Fruit fly (Drosophila melanogaster) whole organism, embryonic: Measurements from ENCODE around the gene CG34427.

Experiments used
- B-H1 ChIP-seq: fragments of 200-800 bp; sonication (Bioruptor generic); IDR thresholded peaks from 3 replicates; pipeline ENCODE4 v1.3.6; 2022; ENCODE audit warnings: missing biosample characterization, missing genetic modification characterization
- CG1024 ChIP-seq: fragments of 200-800 bp; sonication (Bioruptor generic); IDR thresholded peaks from 2 replicates; pipeline ENCODE4 v1.3.6; 2022; ENCODE audit warnings: missing biosample characterization, missing genetic modification characterization
- CG11456 ChIP-seq: fragments of 200-800 bp; sonication (Bioruptor generic); IDR thresholded peaks from 3 replicates; pipeline ENCODE4 v1.3.6; 2022; ENCODE audit warnings: missing biosample characterization, missing genetic modification characterization
- CG12299 ChIP-seq: fragments of 200-800 bp; sonication (Bioruptor generic); optimal IDR thresholded peaks from 2 replicates; lab custom pipeline; 2018; ENCODE audit warnings: missing biosample characterization, mild to moderate bottlenecking, missing genetic modification characterization
- CG14050 ChIP-seq: fragments of 200-800 bp; sonication (Bioruptor generic); IDR thresholded peaks from 3 replicates; pipeline ENCODE4 v1.3.6; 2022; ENCODE audit warnings: missing biosample characterization, missing genetic modification characterization
- CG14441 ChIP-seq: fragments of 200-800 bp; sonication (Bioruptor generic); IDR thresholded peaks from 2 replicates; pipeline ENCODE4 v1.3.6; 2022; ENCODE audit warnings: missing biosample characterization, missing genetic modification characterization
- CG14667 ChIP-seq: fragments of 200-800 bp; sonication (Bioruptor generic); IDR thresholded peaks from 2 replicates; pipeline ENCODE4 v1.3.6; 2022; ENCODE audit warnings: missing biosample characterization, missing genetic modification characterization
- CG15601 ChIP-seq: fragments of 200-800 bp; sonication (Bioruptor generic); optimal IDR thresholded peaks from 3 replicates; lab custom pipeline; 2019; ENCODE audit warnings: missing biosample characterization, mild to moderate bottlenecking, missing genetic modification characterization, moderate library complexity
- CG16813 ChIP-seq: fragments of 200-800 bp; sonication (Bioruptor generic); IDR thresholded peaks from 3 replicates; pipeline ENCODE4 v1.3.6; 2022; ENCODE audit warnings: missing biosample characterization, missing genetic modification characterization; ENCODE audit not compliant: partially characterized antibody
- CG31224 ChIP-seq: fragments of 200-800 bp; sonication (Bioruptor generic); IDR thresholded peaks from 2 replicates; pipeline ENCODE4 v1.3.6; 2022; ENCODE audit warnings: missing biosample characterization, missing genetic modification characterization
- CG34376 ChIP-seq: fragments of 200-800 bp; sonication (Bioruptor generic); optimal IDR thresholded peaks from 2 replicates; lab custom pipeline; 2018; ENCODE audit warnings: missing biosample characterization, mild to moderate bottlenecking, missing genetic modification characterization
- CG4328 ChIP-seq: fragments of 200-800 bp; sonication (Bioruptor generic); optimal IDR thresholded peaks from 3 replicates; lab custom pipeline; 2017; ENCODE audit warnings: missing biosample characterization, missing genetic modification reagents, missing genetic modification characterization
- CG4404 ChIP-seq: fragments of 200-800 bp; sonication (Bioruptor generic); IDR thresholded peaks from 2 replicates; pipeline ENCODE4 v1.3.6; 2022; ENCODE audit warnings: missing biosample characterization, missing genetic modification characterization
- CG6175 ChIP-seq: fragments of 200-800 bp; sonication (Bioruptor generic); IDR thresholded peaks from 3 replicates; pipeline ENCODE4 v1.3.6; 2022; ENCODE audit warnings: missing biosample characterization, missing genetic modification characterization
- CG7372 ChIP-seq: fragments of 200-800 bp; sonication (Bioruptor generic); IDR thresholded peaks from 2 replicates; pipeline ENCODE4 v1.3.6; 2022; ENCODE audit warnings: missing biosample characterization, missing genetic modification characterization
- CG8478 ChIP-seq: fragments of >200 bp; optimal IDR thresholded peaks from 2 replicates; lab custom pipeline; 2018
- CG8765 ChIP-seq: fragments of 200-800 bp; sonication (Bioruptor generic); IDR thresholded peaks from 2 replicates; pipeline ENCODE4 v1.3.6; 2022; ENCODE audit warnings: missing biosample characterization, missing genetic modification characterization
- CG9727 ChIP-seq: fragments of 200-800 bp; sonication (Bioruptor generic); optimal IDR thresholded peaks from 3 replicates; lab custom pipeline; 2017; ENCODE audit warnings: missing biosample characterization, mild to moderate bottlenecking, missing genetic modification characterization
- CG9817 ChIP-seq: fragments of 200-800 bp; sonication (Bioruptor generic); optimal IDR thresholded peaks from 2 replicates; lab custom pipeline; 2018; ENCODE audit warnings: missing biosample characterization, mild to moderate bottlenecking, missing genetic modification characterization, moderate library complexity
- CoRest ChIP-seq: fragments of 200-800 bp; sonication (Bioruptor generic); optimal IDR thresholded peaks from 3 replicates; lab custom pipeline; 2018; ENCODE audit warnings: missing biosample characterization, mild to moderate bottlenecking, missing genetic modification characterization, moderate library complexity
- Dbx ChIP-seq: fragments of 200-800 bp; sonication (Bioruptor generic); IDR thresholded peaks from 3 replicates; pipeline ENCODE4 v1.3.6; 2022; ENCODE audit warnings: missing biosample characterization, missing genetic modification characterization
- Ets65A ChIP-seq: fragments of 200-800 bp; sonication (Bioruptor generic); peaks from one replicate; lab custom pipeline; 2016; ENCODE audit warnings: missing biosample characterization, missing genetic modification characterization
- Hand ChIP-seq: fragments of 200-800 bp; sonication (Bioruptor generic); optimal IDR thresholded peaks from 2 replicates; lab custom pipeline; 2017; ENCODE audit warnings: mild to moderate bottlenecking, missing biosample characterization, missing genetic modification reagents, missing genetic modification characterization
- Hmr ChIP-seq: fragments of 200-800 bp; sonication (Bioruptor generic); optimal IDR thresholded peaks from 3 replicates; lab custom pipeline; 2017; ENCODE audit warnings: mild to moderate bottlenecking, missing biosample characterization, missing genetic modification reagents, missing genetic modification characterization
- Lim3 ChIP-seq: fragments of 200-800 bp; sonication (Bioruptor generic); IDR thresholded peaks from 2 replicates; pipeline ENCODE4 v1.3.6; 2022; ENCODE audit warnings: missing biosample characterization, missing genetic modification characterization
- MBD-R2 ChIP-seq: fragments of 200-800 bp; sonication (Bioruptor generic); IDR thresholded peaks from 2 replicates; pipeline ENCODE4 v1.3.6; 2022; ENCODE audit warnings: missing biosample characterization, missing genetic modification characterization
- Max ChIP-seq: fragments of 200-800 bp; sonication (Bioruptor generic); optimal IDR thresholded peaks from 2 replicates; lab custom pipeline; 2016; ENCODE audit warnings: missing biosample characterization, mild to moderate bottlenecking, missing genetic modification characterization
- Rx ChIP-seq: fragments of 200-800 bp; sonication (Bioruptor generic); IDR thresholded peaks from 2 replicates; pipeline ENCODE4 v1.3.6; 2022; ENCODE audit warnings: missing biosample characterization, missing genetic modification characterization
- Side ChIP-seq: fragments of 200-800 bp; sonication (Bioruptor generic); optimal IDR thresholded peaks from 2 replicates; lab custom pipeline; 2016; ENCODE audit warnings: missing biosample characterization, missing genetic modification characterization
- Six4 ChIP-seq: fragments of 200-800 bp; sonication (Bioruptor generic); optimal IDR thresholded peaks from 2 replicates; lab custom pipeline; 2016; ENCODE audit warnings: missing biosample characterization, missing genetic modification characterization
- Stat92E ChIP-seq, 3 experiments: fragments of >200 bp in 2 of 3; fragments of 200-800 bp in 1 of 3; sonication (Bioruptor generic) in 1 of 3; optimal IDR thresholded peaks; 2 replicates each; lab custom pipeline; 2017 to 2019; ENCODE audit warnings: missing biosample characterization in 3 of 3, missing genetic modification characterization in 3 of 3, mild to moderate bottlenecking in 1 of 3, moderate library complexity in 1 of 3
- abd-A ChIP-seq: fragments of 200-800 bp; sonication (Bioruptor generic); optimal IDR thresholded peaks from 3 replicates; lab custom pipeline; 2019; ENCODE audit warnings: missing biosample characterization, mild to moderate bottlenecking, missing genetic modification characterization, moderate library complexity
- caup ChIP-seq: fragments of 200-800 bp; sonication (Bioruptor generic); optimal IDR thresholded peaks from 3 replicates; lab custom pipeline; 2017; ENCODE audit warnings: missing biosample characterization, mild to moderate bottlenecking, missing genetic modification characterization, moderate library complexity; ENCODE audit not compliant: severe bottlenecking
- crc ChIP-seq: fragments of 200-800 bp; sonication (Bioruptor generic); optimal IDR thresholded peaks from 2 replicates; lab custom pipeline; 2016; ENCODE audit warnings: missing biosample characterization, missing genetic modification characterization
- danr ChIP-seq: fragments of 200-800 bp; sonication (Bioruptor generic); IDR thresholded peaks from 2 replicates; pipeline ENCODE4 v1.3.6; 2022; ENCODE audit warnings: missing biosample characterization, missing genetic modification characterization
- dati ChIP-seq: fragments of 200-800 bp; sonication (Bioruptor generic); IDR thresholded peaks from 2 replicates; pipeline ENCODE4 v1.3.6; 2022; ENCODE audit warnings: missing biosample characterization, missing genetic modification characterization
- gfzf ChIP-seq: fragments of 200-800 bp; sonication (Bioruptor generic); optimal IDR thresholded peaks from 2 replicates; lab custom pipeline; 2016; ENCODE audit warnings: missing biosample characterization, mild to moderate bottlenecking, missing genetic modification characterization, moderate library complexity
- ind ChIP-seq: fragments of 200-800 bp; sonication (Bioruptor generic); optimal IDR thresholded peaks from 3 replicates; lab custom pipeline; 2016; ENCODE audit warnings: missing biosample characterization, missing genetic modification characterization
- jigr1 ChIP-seq: fragments of 200-800 bp; sonication (Bioruptor generic); IDR thresholded peaks from 3 replicates; pipeline ENCODE4 v1.3.6; 2022; ENCODE audit warnings: missing biosample characterization, missing genetic modification characterization
- jumu ChIP-seq: fragments of 200-800 bp; sonication (Bioruptor generic); optimal IDR thresholded peaks from 3 replicates; lab custom pipeline; 2016; ENCODE audit warnings: missing biosample characterization, missing genetic modification characterization
- klu ChIP-seq: fragments of 200-800 bp; sonication (Bioruptor generic); IDR thresholded peaks from 2 replicates; pipeline ENCODE4 v1.3.6; 2022; ENCODE audit warnings: missing biosample characterization, missing genetic modification characterization
- oc ChIP-seq: fragments of 200-800 bp; sonication (Bioruptor generic); optimal IDR thresholded peaks from 2 replicates; lab custom pipeline; 2018; ENCODE audit warnings: missing biosample characterization, mild to moderate bottlenecking, missing genetic modification characterization, moderate library complexity
- pb ChIP-seq: fragments of 200-800 bp; sonication (Bioruptor generic); optimal IDR thresholded peaks from 3 replicates; lab custom pipeline; 2016; ENCODE audit warnings: missing biosample characterization, missing genetic modification characterization
- pfk ChIP-seq: fragments of 200-800 bp; sonication (Bioruptor generic); optimal IDR thresholded peaks from 2 replicates; lab custom pipeline; 2018; ENCODE audit warnings: missing biosample characterization, mild to moderate bottlenecking, missing genetic modification characterization, moderate library complexity
- pho ChIP-seq: fragments of 200-800 bp; sonication (Bioruptor generic); optimal IDR thresholded peaks from 2 replicates; lab custom pipeline; 2016; ENCODE audit warnings: missing biosample characterization, missing genetic modification characterization
- pum ChIP-seq: fragments of 200-800 bp; sonication (Bioruptor generic); optimal IDR thresholded peaks from 2 replicates; lab custom pipeline; 2016; ENCODE audit warnings: missing biosample characterization, missing genetic modification characterization
- row ChIP-seq: fragments of 200-800 bp; sonication (Bioruptor generic); IDR thresholded peaks from 3 replicates; pipeline ENCODE4 v1.3.6; 2022; ENCODE audit warnings: missing biosample characterization, missing genetic modification characterization
- sisA ChIP-seq: fragments of 200-800 bp; sonication (Bioruptor generic); IDR thresholded peaks from 2 replicates; pipeline ENCODE4 v1.3.6; 2022; ENCODE audit warnings: missing biosample characterization, missing genetic modification characterization
- stc ChIP-seq: fragments of 200-800 bp; sonication (Bioruptor generic); IDR thresholded peaks from 2 replicates; pipeline ENCODE4 v1.3.6; 2022; ENCODE audit warnings: missing biosample characterization, missing genetic modification characterization
- trh ChIP-seq: fragments of 200-800 bp; sonication (Bioruptor generic); optimal IDR thresholded peaks from 2 replicates; lab custom pipeline; 2016; ENCODE audit warnings: missing biosample characterization, missing genetic modification characterization
- zen ChIP-seq: fragments of 200-800 bp; sonication (Bioruptor generic); optimal IDR thresholded peaks from 3 replicates; lab custom pipeline; 2018; ENCODE audit warnings: missing biosample characterization, mild to moderate bottlenecking, missing genetic modification characterization, moderate library complexity

CG34427 gene

DNA sequence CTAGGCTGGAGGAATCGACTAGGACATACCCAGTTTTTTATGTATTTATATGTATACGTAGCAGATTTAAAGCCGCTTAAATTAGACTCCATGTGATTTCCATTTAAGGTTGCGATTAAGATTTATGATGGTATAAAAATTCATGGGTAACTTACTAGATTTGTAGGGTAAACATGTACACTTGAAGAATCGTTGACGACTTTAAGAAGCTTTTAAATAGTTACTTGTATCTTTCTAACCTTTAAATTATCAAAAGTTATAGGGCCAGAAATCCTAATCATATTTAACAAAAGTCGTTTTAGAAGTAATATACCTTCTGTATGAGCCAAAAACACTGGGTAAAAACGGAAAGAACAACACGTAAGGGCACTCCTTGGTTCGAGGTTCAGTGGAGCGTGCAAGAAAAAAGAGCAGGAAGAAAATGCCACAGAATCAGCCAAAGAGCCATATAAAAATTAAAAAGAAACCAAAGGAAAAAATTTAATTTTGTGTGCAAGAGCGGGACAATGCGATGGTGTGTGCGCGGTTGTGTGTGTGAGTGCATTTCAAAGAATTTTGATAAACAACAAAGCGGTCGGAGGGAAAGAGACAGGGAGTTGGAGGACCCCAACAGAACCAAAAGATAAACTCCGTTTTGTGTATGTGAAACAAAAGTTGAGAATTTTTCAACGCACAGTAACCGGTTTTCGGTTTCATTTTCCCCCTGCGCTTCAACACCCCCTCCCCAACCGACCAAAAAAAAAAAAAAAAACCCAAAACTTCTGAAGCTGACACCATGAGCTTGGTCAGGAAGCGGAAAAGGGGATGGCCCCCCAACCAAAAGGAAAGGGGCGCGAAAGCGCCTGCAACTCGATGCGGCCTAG is 35.2 kb downstream of the CG34427 start (continued):
- TF ChIP-seq Stat92E (GFP tag; optimal IDR thresholded peaks at IDR 0.05; lab: Kevin White, UChicago) (peak in 1 of 3 experiments; percentile 98), Max (no peak), CG8478 (lab: Kevin White, UChicago) (no peak), pho (no peak), CG12299 (tag; lab: Kevin White, UChicago) (no peak), klu (no peak), Hand (GFP tag; lab: Kevin White, UChicago) (no peak), Six4 (GFP tag; lab: Kevin White, UChicago) (no peak), pb (GFP tag; lab: Kevin White, UChicago) (no peak), caup (GFP tag; lab: Kevin White, UChicago) (no peak), Hmr (no peak), CG4404 (GFP tag; lab: Robert Waterston, UW) (no peak), Dbx (GFP tag; lab: Robert Waterston, UW) (no peak), ind (GFP tag; lab: Kevin White, UChicago) (no peak), CG8765 (GFP tag; lab: Robert Waterston, UW) (no peak), trh (GFP tag; lab: Kevin White, UChicago) (no peak), CG34376 (GFP tag; lab: Kevin White, UChicago) (no peak), row (GFP tag; lab: Robert Waterston, UW) (peak; percentile 40; the same call in 2 of the 3 replicates), CG7372 (GFP tag; lab: Robert Waterston, UW) (no peak), Side (GFP tag; lab: Kevin White, UChicago) (no peak), dati (GFP tag; lab: Robert Waterston, UW) (no peak), Lim3 (GFP tag; lab: Robert Waterston, UW) (no peak), jumu (no peak), pfk (no peak), crc (no peak), CG1024 (GFP tag; lab: Robert Waterston, UW) (no peak), B-H1 (no peak), zen (tag; lab: Kevin White, UChicago) (no peak), CoRest (no peak), gfzf (GFP tag; lab: Kevin White, UChicago) (no peak), CG31224 (GFP tag; lab: Robert Waterston, UW) (no peak), CG9727 (peak; percentile 64), MBD-R2 (GFP tag; lab: Robert Waterston, UW) (no peak), CG14667 (GFP tag; lab: Robert Waterston, UW) (no peak), CG6175 (GFP tag; lab: Robert Waterston, UW) (no peak), CG16813 (GFP tag; lab: Robert Waterston, UW) (no peak), Ets65A (no peak), CG11456 (GFP tag; lab: Robert Waterston, UW) (no peak), Rx (GFP tag; lab: Robert Waterston, UW) (no peak), CG14050 (no peak), CG15601 (tag; lab: Kevin White, UChicago) (peak; percentile 5), danr (no peak), CG14441 (GFP tag; lab: Robert Waterston, UW) (no peak), abd-A (no peak), sisA (GFP tag; lab: Robert Waterston, UW) (no peak), CG9817 (tag; lab: Kevin White, UChicago) (no peak), CG4328 (GFP tag; lab: Kevin White, UChicago) (no peak), stc (no peak), oc (tag; lab: Kevin White, UChicago) (no peak), pum (GFP tag; lab: Kevin White, UChicago) (no peak), jigr1 (no peak)
